In genomic region chr2L:2151544-2152290, dm6 we compare ENCODE assay signal across 1 fruit fly cellular context.
TF ChIP-seq lines count a peak whose summit lies in the region.

AIF (plus strand) TSS chr2L:2151754.

TF ChIP-seq in whole organism, embryonic, 481 proteins besides CTCF, POLR2A, EP300 and RAD21 (continued from another document):
- TF ChIP-seq CG14710 (tag; optimal IDR thresholded peaks at IDR 0.05; lab: Kevin White, UChicago) (peak; percentile 51), CG6813 (GFP tag; optimal IDR thresholded peaks at IDR 0.05; lab: Kevin White, UChicago) (no peak), Dp (GFP tag; optimal IDR thresholded peaks at IDR 0.05; lab: Kevin White, UChicago) (peak; percentile 41), stwl (tag; optimal IDR thresholded peaks at IDR 0.05; lab: Kevin White, UChicago) (peak; percentile 32), bsh (GFP tag; optimal IDR thresholded peaks at IDR 0.05; lab: Kevin White, UChicago) (no peak), Sry-β (GFP tag; optimal IDR thresholded peaks at IDR 0.05; lab: Kevin White, UChicago) (peak; percentile 93), CG2120 (GFP tag; optimal IDR thresholded peaks at IDR 0.05; lab: Kevin White, UChicago) (peak; percentile 44), CG12659 (GFP tag; optimal IDR thresholded peaks at IDR 0.05; lab: Kevin White, UChicago) (peak; percentile 26), tup (GFP tag; optimal IDR thresholded peaks at IDR 0.05; lab: Kevin White, UChicago) (no peak), nerfin-2 (GFP tag; IDR thresholded peaks at IDR 0.05; lab: Robert Waterston, UW; ENCODE audit: partially characterized antibody) (0 out of 2 replicates have a peak, but pooled peaks have one; percentile 9), YL-1 (GFP tag; optimal IDR thresholded peaks at IDR 0.05; lab: Kevin White, UChicago) (peak; percentile 81), CG34422 (GFP tag; IDR thresholded peaks at IDR 0.05; lab: Robert Waterston, UW) (peak; percentile 93), CG12391 (tag; optimal IDR thresholded peaks at IDR 0.05; lab: Kevin White, UChicago) (peak; percentile 37), row (GFP tag; IDR thresholded peaks at IDR 0.05; lab: Robert Waterston, UW) (peak; percentile 73), NC2β (GFP tag; optimal IDR thresholded peaks at IDR 0.05; lab: Kevin White, UChicago) (peak; percentile 17), CG4854 (GFP tag; optimal IDR thresholded peaks at IDR 0.05; lab: Kevin White, UChicago) (no peak), CG2116 (GFP tag; optimal IDR thresholded peaks at IDR 0.05; lab: Kevin White, UChicago) (peak; percentile 30), repo (GFP tag; optimal IDR thresholded peaks at IDR 0.05; lab: Kevin White, UChicago) (no peak), E2f2 (GFP tag; IDR thresholded peaks at IDR 0.05; lab: Robert Waterston, UW) (peak; percentile 61), Pdp1 (GFP tag; optimal IDR thresholded peaks at IDR 0.05; lab: Kevin White, UChicago) (peak in 1 of 2 experiments; percentile 96), bigmax (GFP tag; optimal IDR thresholded peaks at IDR 0.05; lab: Kevin White, UChicago) (peak; percentile 94), CG7839 (tag; optimal IDR thresholded peaks at IDR 0.05; lab: Kevin White, UChicago) (no peak), CG4617 (GFP tag; optimal IDR thresholded peaks at IDR 0.05; lab: Kevin White, UChicago; ENCODE audit: borderline replicate concordance) (peak; percentile 40), CG4730 (GFP tag; IDR thresholded peaks at IDR 0.05; lab: Robert Waterston, UW) (no peak), Atf6 (GFP tag; IDR thresholded peaks at IDR 0.05; lab: Robert Waterston, UW) (0 out of 2 replicates have a peak, but pooled peaks have one; percentile 38), CG3726 (GFP tag; IDR thresholded peaks at IDR 0.05; lab: Robert Waterston, UW) (no peak), jumu (GFP tag; optimal IDR thresholded peaks at IDR 0.05; lab: Kevin White, UChicago) (no peak), Sin3A (optimal IDR thresholded peaks at IDR 0.05; lab: Kevin White, UChicago) (peak; percentile 67), CG10267 (tag; optimal IDR thresholded peaks at IDR 0.05; lab: Kevin White, UChicago) (peak; percentile 18), Myb (GFP tag; optimal IDR thresholded peaks at IDR 0.05; lab: Kevin White, UChicago) (peak; percentile 93), CG9797 (GFP tag; optimal IDR thresholded peaks at IDR 0.05; lab: Kevin White, UChicago) (peak; percentile 68), Dad (GFP tag; optimal IDR thresholded peaks at IDR 0.05; lab: Kevin White, UChicago) (no peak)
